Worm (Caenorhabditis elegans): ENCODE data around the gene lon-2.

lon-2 gene

DNA sequence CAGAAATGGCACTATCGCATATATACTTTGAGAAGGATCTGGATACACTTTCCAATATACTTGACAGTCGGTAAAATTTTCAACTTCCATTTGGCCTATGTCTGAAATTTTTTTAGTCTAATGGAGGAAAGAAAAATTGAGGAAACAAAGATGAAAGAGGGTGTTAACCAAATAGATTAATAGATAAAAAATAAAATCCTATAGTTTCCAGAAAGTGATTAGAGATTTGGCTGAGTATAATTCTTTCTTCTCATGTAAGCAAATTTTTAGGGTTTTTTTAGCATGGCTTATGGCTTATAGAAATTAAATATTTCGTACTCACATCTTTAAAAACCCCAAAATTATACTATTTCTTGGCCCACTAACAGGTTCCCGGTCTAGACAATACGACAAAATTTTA lies 21.0 kb upstream of the lon-2 start, which contains the start of gene npr-1:
Gene npr-1 (minus strand): TSS at position 101 of the 400 bp plus-strand sequence.
- TF ChIP-seq unc-130 (GFP tag; optimal IDR thresholded peaks at IDR 0.05): no peak
- TF ChIP-seq mes-4 (tag; optimal IDR thresholded peaks at IDR 0.05): no peak
- TF ChIP-seq B0261.1 (tag; optimal IDR thresholded peaks at IDR 0.05): no peak
- TF ChIP-seq fkh-3 (tag; optimal IDR thresholded peaks at IDR 0.05): no peak
- no peak for TF ChIP-seq ztf-18 (tag; optimal IDR thresholded peaks at IDR 0.05)
- no peak for TF ChIP-seq T26A5.8 (tag; optimal IDR thresholded peaks at IDR 0.05)
- no peak for TF ChIP-seq egl-18 (GFP tag; IDR thresholded peaks at IDR 0.05)
- TF ChIP-seq nhr-90 (tag; optimal IDR thresholded peaks at IDR 0.05): no peak
- TF ChIP-seq ztf-26 (tag; optimal IDR thresholded peaks at IDR 0.05): no peak
- TF ChIP-seq dpl-1 (GFP tag; optimal IDR thresholded peaks at IDR 0.05): no peak
- TF ChIP-seq lsl-1 (GFP tag; optimal IDR thresholded peaks at IDR 0.05): no peak
- TF ChIP-seq attf-3 (GFP tag; conservative IDR thresholded peaks at IDR 0.05): no peak
- no peak for TF ChIP-seq K12H6.12 (tag; optimal IDR thresholded peaks at IDR 0.05)

DNA sequence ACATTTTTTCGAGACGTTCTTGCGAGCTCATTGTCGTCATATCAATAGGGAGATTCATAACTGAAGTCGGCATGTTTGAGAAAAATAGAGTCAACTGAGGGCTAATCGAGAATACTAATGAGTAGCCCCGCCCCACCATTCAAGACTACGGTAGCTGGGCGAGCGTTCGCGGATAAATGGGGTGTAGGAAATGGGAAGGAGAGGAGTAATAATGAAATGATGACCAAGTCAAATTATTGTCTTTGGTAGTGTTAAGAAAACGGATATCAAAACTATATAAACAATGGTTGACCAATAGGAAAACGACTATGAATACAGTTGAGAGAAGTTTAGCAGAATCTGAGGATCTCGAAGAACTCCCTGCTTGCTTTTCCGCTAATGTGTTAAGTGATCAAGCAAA lies 12.7 kb upstream of the lon-2 start, which contains the start of gene mls-2:
Gene mls-2 (minus strand): TSS at position 101 of the 400 bp plus-strand sequence.
- no peak for TF ChIP-seq ets-4 (GFP tag; optimal IDR thresholded peaks at IDR 0.05)
- TF ChIP-seq lin-40 (tag; optimal IDR thresholded peaks at IDR 0.05): no peak
- TF ChIP-seq F57C9.4 (tag; optimal IDR thresholded peaks at IDR 0.05): no peak
- TF ChIP-seq die-1 (tag; optimal IDR thresholded peaks at IDR 0.05): no peak
- no peak for TF ChIP-seq ztf-3 (GFP tag; optimal IDR thresholded peaks at IDR 0.05)
- TF ChIP-seq nhr-90 (tag; optimal IDR thresholded peaks at IDR 0.05): no peak
- TF ChIP-seq dpff-1 (tag; optimal IDR thresholded peaks at IDR 0.05): no peak
- TF ChIP-seq K12H6.12 (tag; optimal IDR thresholded peaks at IDR 0.05): no peak
- no peak for TF ChIP-seq zfh-2 (GFP tag; conservative IDR thresholded peaks at IDR 0.05)
- no peak for TF ChIP-seq somi-1 (GFP tag; optimal IDR thresholded peaks at IDR 0.05)
- no peak for TF ChIP-seq ceh-40 (GFP tag; IDR thresholded peaks at IDR 0.05)

DNA sequence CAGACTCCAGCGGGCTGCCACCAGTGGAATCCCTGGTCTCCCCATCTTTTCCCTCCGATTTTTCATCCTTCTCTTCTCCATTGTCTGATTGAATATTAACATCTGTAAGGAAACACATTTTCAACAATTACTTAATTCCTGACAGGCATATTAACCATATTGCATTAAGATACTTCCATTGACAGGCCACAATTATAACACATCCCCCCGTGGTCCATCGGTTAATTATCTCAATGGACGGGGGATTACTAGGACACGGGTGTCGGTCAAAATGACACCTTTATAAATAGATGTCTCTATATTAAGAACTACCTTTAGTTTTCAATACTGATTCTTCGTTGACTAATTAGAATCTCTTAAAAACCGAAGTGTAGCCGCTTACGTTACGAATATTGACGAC lies 10.8 kb upstream of the lon-2 start:
- no peak for TF ChIP-seq F10E7.11 (tag; optimal IDR thresholded peaks at IDR 0.05)
- TF ChIP-seq egl-18 (GFP tag; IDR thresholded peaks at IDR 0.05): no peak
- no peak for TF ChIP-seq ceh-40 (GFP tag; IDR thresholded peaks at IDR 0.05)
- TF ChIP-seq nfyb-1 (GFP tag; IDR thresholded peaks at IDR 0.05): no peak
- no peak for TF ChIP-seq ceh-91 (GFP tag; IDR thresholded peaks at IDR 0.05)
- TF ChIP-seq gei-17 (GFP tag; optimal IDR thresholded peaks at IDR 0.05): no peak
- no peak for TF ChIP-seq D2030.7 (GFP tag; IDR thresholded peaks at IDR 0.05)
- no peak for TF ChIP-seq ceh-58 (GFP tag; IDR thresholded peaks at IDR 0.05)
- TF ChIP-seq ztf-26 (tag; optimal IDR thresholded peaks at IDR 0.05): no peak
- TF ChIP-seq sptf-2 (GFP tag; optimal IDR thresholded peaks at IDR 0.05): no peak
- TF ChIP-seq ZK185.1 (tag; optimal IDR thresholded peaks at IDR 0.05; ENCODE audit: poor library complexity, severe bottlenecking): no peak
- TF ChIP-seq lin-54 (GFP tag; optimal IDR thresholded peaks at IDR 0.05): no peak
- no peak for TF ChIP-seq ekl-4 (GFP tag; IDR thresholded peaks at IDR 0.05)
- TF ChIP-seq madf-8 (GFP tag; conservative IDR thresholded peaks at IDR 0.05): no peak
- no peak for TF ChIP-seq attf-5 (GFP tag; optimal IDR thresholded peaks at IDR 0.05)
- no peak for TF ChIP-seq madf-6 (GFP tag; IDR thresholded peaks at IDR 0.05)
- TF ChIP-seq cebp-1 (GFP tag; IDR thresholded peaks at IDR 0.05): no peak
- TF ChIP-seq cebp-1 (tag; optimal IDR thresholded peaks at IDR 0.05): no peak
- no peak for TF ChIP-seq unc-130 (GFP tag; optimal IDR thresholded peaks at IDR 0.05)
- TF ChIP-seq rcor-1 (GFP tag; IDR thresholded peaks at IDR 0.05): no peak

Data from whole organism, young adult.